Fruit fly (Drosophila melanogaster) whole organism, embryonic: ENCODE data around the gene e.

Experiments used
- Awh ChIP-seq: fragments of 200-800 bp; sonication (Bioruptor generic); IDR thresholded peaks from 2 replicates; pipeline ENCODE4, ENCODE4 v1.3.6; 2022; ENCODE audit warnings: missing biosample characterization, missing genetic modification characterization
- B-H2 ChIP-seq: fragments of 200-800 bp; sonication (Bioruptor generic); optimal IDR thresholded peaks from 2 replicates; lab custom pipeline; 2018; ENCODE audit warnings: missing biosample characterization, mild to moderate bottlenecking, missing genetic modification characterization
- Bdp1 ChIP-seq: fragments of 200-800 bp; sonication (Bioruptor generic); optimal IDR thresholded peaks from 3 replicates; lab custom pipeline; 2016; ENCODE audit warnings: missing biosample characterization, missing genetic modification characterization
- CG10267 ChIP-seq: fragments of 200-800 bp; sonication (Bioruptor generic); optimal IDR thresholded peaks from 2 replicates; lab custom pipeline; 2018; ENCODE audit warnings: missing biosample characterization, mild to moderate bottlenecking, missing genetic modification characterization, moderate library complexity
- CG10959 ChIP-seq: fragments of 200-800 bp; sonication (Bioruptor generic); IDR thresholded peaks from 2 replicates; pipeline ENCODE4 v1.3.6; 2022; ENCODE audit warnings: missing biosample characterization, missing genetic modification characterization
- CG12659 ChIP-seq: fragments of 200-800 bp; sonication (Bioruptor generic); optimal IDR thresholded peaks from 3 replicates; lab custom pipeline; 2017; ENCODE audit warnings: mild to moderate bottlenecking, missing biosample characterization, missing genetic modification reagents, missing genetic modification characterization
- CG12769 ChIP-seq: fragments of 200-800 bp; sonication (Bioruptor generic); optimal IDR thresholded peaks from 2 replicates; lab custom pipeline; 2019; ENCODE audit warnings: missing biosample characterization, mild to moderate bottlenecking, missing genetic modification characterization, moderate library complexity
- CG13624 ChIP-seq: fragments of 200-800 bp; sonication (Bioruptor generic); optimal IDR thresholded peaks from 2 replicates; lab custom pipeline; 2016; ENCODE audit warnings: missing biosample characterization, missing genetic modification characterization
- CG17328 ChIP-seq: fragments of 200-800 bp; sonication (Bioruptor generic); IDR thresholded peaks from 2 replicates; pipeline ENCODE4 v1.3.6; 2022; ENCODE audit warnings: missing biosample characterization, missing genetic modification characterization
- CG17568 ChIP-seq: fragments of 200-800 bp; sonication (Bioruptor generic); optimal IDR thresholded peaks from 2 replicates; lab custom pipeline; 2018; ENCODE audit warnings: missing biosample characterization, mild to moderate bottlenecking, missing genetic modification characterization, moderate library complexity
- CG2120 ChIP-seq: fragments of 200-800 bp; sonication (Bioruptor generic); optimal IDR thresholded peaks from 3 replicates; lab custom pipeline; 2016; ENCODE audit warnings: missing biosample characterization, missing genetic modification characterization
- CG2199 ChIP-seq: fragments of 200-800 bp; sonication (Bioruptor generic); IDR thresholded peaks from 3 replicates; pipeline ENCODE4 v1.3.6; 2022; ENCODE audit warnings: missing biosample characterization, missing genetic modification characterization
- CG32532 ChIP-seq: fragments of 200-800 bp; sonication (Bioruptor generic); IDR thresholded peaks from 2 replicates; pipeline ENCODE4 v1.3.6; 2022; ENCODE audit warnings: missing biosample characterization, missing genetic modification characterization
- CG3838 ChIP-seq: fragments of 200-800 bp; sonication (Bioruptor generic); optimal IDR thresholded peaks from 3 replicates; lab custom pipeline; 2016; ENCODE audit warnings: missing biosample characterization, missing genetic modification characterization
- CG5245 ChIP-seq: fragments of 200-800 bp; sonication (Bioruptor generic); optimal IDR thresholded peaks from 3 replicates; lab custom pipeline; 2016; ENCODE audit warnings: missing biosample characterization, missing genetic modification characterization
- CG6654 ChIP-seq: fragments of 200-800 bp; sonication (Bioruptor generic); optimal IDR thresholded peaks from 2 replicates; lab custom pipeline; 2017; ENCODE audit warnings: missing biosample characterization, mild to moderate bottlenecking, missing genetic modification characterization
- CG8478 ChIP-seq: fragments of >200 bp; optimal IDR thresholded peaks from 2 replicates; lab custom pipeline; 2018
- CG9215 ChIP-seq: fragments of 200-800 bp; sonication (Bioruptor generic); IDR thresholded peaks from 2 replicates; pipeline ENCODE4 v1.3.6; 2022; ENCODE audit warnings: missing biosample characterization, missing genetic modification characterization
- Dfd ChIP-seq, 2 experiments: fragments of >200 bp; optimal IDR thresholded peaks; 2 replicates each; lab custom pipeline; 2017; ENCODE audit warnings: missing biosample characterization in 2 of 2, missing genetic modification characterization in 2 of 2
- Ets65A ChIP-seq: fragments of 200-800 bp; sonication (Bioruptor generic); peaks from one replicate; lab custom pipeline; 2016; ENCODE audit warnings: missing biosample characterization, missing genetic modification characterization
- H15 ChIP-seq: fragments of 200-800 bp; sonication (Bioruptor generic); IDR thresholded peaks from 3 replicates; pipeline ENCODE4 v1.3.6; 2022; ENCODE audit warnings: missing biosample characterization, missing genetic modification characterization
- Hmx ChIP-seq: fragments of 200-800 bp; sonication (Bioruptor generic); optimal IDR thresholded peaks from 2 replicates; lab custom pipeline; 2016; ENCODE audit warnings: missing biosample characterization, missing genetic modification characterization
- Lim3 ChIP-seq: fragments of 200-800 bp; sonication (Bioruptor generic); IDR thresholded peaks from 2 replicates; pipeline ENCODE4 v1.3.6; 2022; ENCODE audit warnings: missing biosample characterization, missing genetic modification characterization
- Med ChIP-seq: fragments of 200-800 bp; sonication (Bioruptor generic); peaks from one replicate; lab custom pipeline; 2016; ENCODE audit warnings: missing biosample characterization, missing genetic modification characterization, mild to moderate bottlenecking, inconsistent platforms, moderate library complexity
- Myb ChIP-seq: fragments of 200-800 bp; sonication (Bioruptor generic); optimal IDR thresholded peaks from 2 replicates; lab custom pipeline; 2016; ENCODE audit warnings: missing biosample characterization, missing genetic modification characterization
- Nf-YC ChIP-seq: fragments of 200-800 bp; optimal IDR thresholded peaks from 3 replicates; lab custom pipeline; 2019; ENCODE audit warnings: missing biosample characterization, mild to moderate bottlenecking, missing genetic modification characterization, moderate library complexity
- Sox102F ChIP-seq: fragments of 200-800 bp; sonication (Bioruptor generic); optimal IDR thresholded peaks from 2 replicates; lab custom pipeline; 2018; ENCODE audit warnings: missing biosample characterization, mild to moderate bottlenecking, missing genetic modification characterization, moderate library complexity
- Usf ChIP-seq: fragments of 200-800 bp; sonication (Bioruptor generic); optimal IDR thresholded peaks from 2 replicates; lab custom pipeline; 2017; ENCODE audit warnings: missing genotype, missing biosample characterization, missing genetic modification characterization
- aop ChIP-seq: fragments of 200-800 bp; sonication (Bioruptor generic); IDR thresholded peaks from 2 replicates; pipeline ENCODE4 v1.3.6; 2022; ENCODE audit warnings: missing biosample characterization, missing genetic modification characterization
- bbx ChIP-seq: fragments of 200-800 bp; sonication (Bioruptor generic); IDR thresholded peaks from 2 replicates; pipeline ENCODE4 v1.3.6; 2022; ENCODE audit warnings: missing biosample characterization, missing genetic modification characterization; ENCODE audit not compliant: partially characterized antibody
- bowl ChIP-seq: fragments of 200-800 bp; sonication (Bioruptor generic); IDR thresholded peaks from 2 replicates; pipeline ENCODE4 v1.3.6; 2022; ENCODE audit warnings: missing biosample characterization, missing genetic modification characterization
- ci ChIP-seq: fragments of 200-800 bp; sonication (Bioruptor generic); IDR thresholded peaks from 3 replicates; pipeline ENCODE4 v1.3.6; 2022; ENCODE audit warnings: missing biosample characterization, missing genetic modification characterization
- crol ChIP-seq: fragments of 200-800 bp; sonication (Bioruptor generic); IDR thresholded peaks from 2 replicates; pipeline ENCODE4 v1.3.6; 2022; ENCODE audit warnings: missing biosample characterization, missing genetic modification characterization
- danr ChIP-seq: fragments of 200-800 bp; sonication (Bioruptor generic); IDR thresholded peaks from 2 replicates; pipeline ENCODE4 v1.3.6; 2022; ENCODE audit warnings: missing biosample characterization, missing genetic modification characterization
- dpn ChIP-seq, 2 experiments: fragments of 200-800 bp; sonication (Bioruptor generic); optimal IDR thresholded peaks; 3 replicates each; lab custom pipeline; 2016; ENCODE audit warnings: missing biosample characterization in 2 of 2, missing genetic modification characterization in 2 of 2
- dysf ChIP-seq: fragments of 200-800 bp; sonication (Bioruptor generic); IDR thresholded peaks from 3 replicates; pipeline ENCODE4 v1.3.6; 2022; ENCODE audit warnings: missing biosample characterization, missing genetic modification characterization
- eyg ChIP-seq: fragments of 200-800 bp; sonication (Bioruptor generic); optimal IDR thresholded peaks from 3 replicates; lab custom pipeline; 2016; ENCODE audit warnings: missing biosample characterization, missing genetic modification characterization
- fd96Cb ChIP-seq: fragments of 200-800 bp; sonication (Bioruptor generic); optimal IDR thresholded peaks from 2 replicates; lab custom pipeline; 2018; ENCODE audit warnings: missing biosample characterization, mild to moderate bottlenecking, missing genetic modification characterization, moderate library complexity
- gro ChIP-seq: fragments of 200-800 bp; sonication (Bioruptor generic); optimal IDR thresholded peaks from 2 replicates; lab custom pipeline; 2016; ENCODE audit warnings: missing biosample characterization, missing genetic modification characterization
- gsb-n ChIP-seq: fragments of 200-800 bp; sonication (Bioruptor generic); optimal IDR thresholded peaks from 3 replicates; lab custom pipeline; 2018; ENCODE audit warnings: missing biosample characterization, mild to moderate bottlenecking, missing genetic modification characterization
- hkb ChIP-seq, 2 experiments: fragments of 200-800 bp in 1 of 2; fragments of >200 bp in 1 of 2; sonication (Bioruptor generic) in 1 of 2; IDR thresholded peaks in 1 of 2; optimal IDR thresholded peaks in 1 of 2; 2 replicates each; pipeline versions ENCODE4 v1.3.6 to Lab custom; 2017 to 2022; ENCODE audit warnings: missing biosample characterization in 1 of 2, missing genetic modification characterization in 1 of 2
- insv ChIP-seq, 2 experiments: fragments of 200-800 bp; sonication (Bioruptor generic); optimal IDR thresholded peaks; 3 replicates each; lab custom pipeline; 2016 to 2018; ENCODE audit warnings: missing biosample characterization in 2 of 2, missing genetic modification characterization in 2 of 2
- kni ChIP-seq: fragments of 200-800 bp; sonication (Bioruptor generic); optimal IDR thresholded peaks from 3 replicates; lab custom pipeline; 2017; ENCODE audit warnings: mild to moderate bottlenecking, missing biosample characterization, missing genetic modification reagents, missing genetic modification characterization
- knrl ChIP-seq: fragments of 200-800 bp; sonication (Bioruptor generic); IDR thresholded peaks from 3 replicates; pipeline ENCODE4 v1.3.6; 2022; ENCODE audit warnings: missing biosample characterization, missing genetic modification characterization; ENCODE audit not compliant: partially characterized antibody
- lbe ChIP-seq: fragments of 200-800 bp; sonication (Bioruptor generic); optimal IDR thresholded peaks from 2 replicates; lab custom pipeline; 2016; ENCODE audit warnings: missing biosample characterization, mild to moderate bottlenecking, missing genetic modification characterization
- onecut ChIP-seq: fragments of 200-800 bp; sonication (Bioruptor generic); IDR thresholded peaks from 2 replicates; pipeline ENCODE4 v1.3.6; 2022; ENCODE audit warnings: missing biosample characterization, missing genetic modification characterization
- pfk ChIP-seq: fragments of 200-800 bp; sonication (Bioruptor generic); optimal IDR thresholded peaks from 2 replicates; lab custom pipeline; 2018; ENCODE audit warnings: missing biosample characterization, mild to moderate bottlenecking, missing genetic modification characterization, moderate library complexity
- ranshi ChIP-seq: fragments of 200-800 bp; sonication (Bioruptor generic); IDR thresholded peaks from 2 replicates; pipeline ENCODE4 v1.3.6; 2022; ENCODE audit warnings: missing biosample characterization, missing genetic modification characterization
- sima ChIP-seq: fragments of 200-800 bp; sonication (Bioruptor generic); optimal IDR thresholded peaks from 2 replicates; lab custom pipeline; 2016; ENCODE audit warnings: missing biosample characterization, missing genetic modification characterization
- stc ChIP-seq: fragments of 200-800 bp; sonication (Bioruptor generic); IDR thresholded peaks from 2 replicates; pipeline ENCODE4 v1.3.6; 2022; ENCODE audit warnings: missing biosample characterization, missing genetic modification characterization
- ttk ChIP-seq: fragments of 200-800 bp; sonication (Bioruptor generic); IDR thresholded peaks from 2 replicates; pipeline ENCODE4 v2.1.2; 2022; ENCODE audit warnings: missing biosample characterization, missing genetic modification characterization

The e gene

DNA sequence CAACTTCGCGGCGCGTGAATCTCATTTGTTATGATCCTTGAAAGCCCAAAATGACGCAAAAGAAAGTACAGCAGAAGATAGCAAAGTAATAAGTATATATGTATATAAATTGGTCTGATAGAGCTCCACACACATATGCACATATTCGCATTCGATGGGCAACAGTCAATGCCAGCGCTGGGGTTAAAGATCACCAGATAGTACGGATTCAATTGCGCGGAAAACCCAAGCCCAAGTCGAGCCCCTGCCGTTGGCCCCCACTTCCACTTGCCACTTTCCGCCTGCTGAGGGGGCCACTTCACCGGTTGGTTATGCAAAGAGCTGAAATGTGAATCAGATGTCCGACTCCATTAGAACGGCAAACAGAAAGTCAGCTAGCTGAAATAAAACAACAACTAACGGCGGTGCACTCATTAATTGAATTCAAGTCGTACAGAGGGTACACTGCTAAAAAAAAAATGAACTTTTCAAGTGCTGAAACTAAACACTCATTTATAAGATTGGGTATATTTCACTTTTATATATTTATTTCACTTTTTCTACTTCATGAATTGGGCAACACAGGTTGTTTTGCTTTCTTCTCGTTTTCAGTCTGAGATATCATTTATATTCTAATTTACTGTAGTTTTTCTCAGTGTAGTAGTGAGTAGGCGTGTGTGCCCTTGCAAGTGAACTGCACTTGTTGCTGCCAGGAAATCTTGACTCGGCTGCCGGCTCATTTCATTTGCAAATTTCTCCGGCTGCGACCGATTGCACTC, 41.6 kb downstream of the e start (continued):
- peak; percentile 0 for TF ChIP-seq CG12659 (GFP tag; lab: Kevin White, UChicago)
- TF ChIP-seq CG6654 (GFP tag; lab: Kevin White, UChicago) = no peak
- TF ChIP-seq hkb (optimal IDR thresholded peaks at IDR 0.05; lab: Kevin White, UChicago) = no peak
- no peak for TF ChIP-seq hkb (GFP tag; IDR thresholded peaks at IDR 0.05; lab: Robert Waterston, UW)
- no peak for TF ChIP-seq fd96Cb (tag; lab: Kevin White, UChicago)
- TF ChIP-seq Usf (GFP tag; lab: Kevin White, UChicago) = no peak
- TF ChIP-seq gro (GFP tag; lab: Kevin White, UChicago) = no peak
- TF ChIP-seq CG2199 = no peak
- no peak for TF ChIP-seq aop
- no peak for TF ChIP-seq Dfd (GFP tag; optimal IDR thresholded peaks at IDR 0.05; lab: Kevin White, UChicago)
- no peak for TF ChIP-seq Lim3 (GFP tag; lab: Robert Waterston, UW)
- no peak for TF ChIP-seq crol
- TF ChIP-seq Ets65A (GFP tag; lab: Kevin White, UChicago) = peak; percentile 78
- TF ChIP-seq sima (GFP tag; lab: Kevin White, UChicago) = no peak
- no peak for TF ChIP-seq B-H2 (GFP tag; lab: Kevin White, UChicago)
- TF ChIP-seq Myb (GFP tag; lab: Kevin White, UChicago) = no peak
- no peak for TF ChIP-seq CG10959
- TF ChIP-seq Med (GFP tag; lab: Kevin White, UChicago) = peak; percentile 17
- peak; percentile 56 for TF ChIP-seq dysf
- TF ChIP-seq Hmx (GFP tag; lab: Kevin White, UChicago) = no peak
- no peak for TF ChIP-seq pfk (GFP tag; lab: Kevin White, UChicago)
- TF ChIP-seq CG2120 (GFP tag; lab: Kevin White, UChicago) = peak; percentile 15
- no peak for TF ChIP-seq CG3838 (GFP tag; lab: Kevin White, UChicago)
- no peak for TF ChIP-seq bbx (GFP tag; lab: Robert Waterston, UW)
- no peak for TF ChIP-seq ttk (GFP tag; lab: Robert Waterston, UW)
- TF ChIP-seq ranshi (GFP tag; lab: Robert Waterston, UW) = no peak
- 0 out of 3 replicates have a peak, but pooled peaks have one; percentile 12 for TF ChIP-seq H15 (GFP tag; lab: Robert Waterston, UW)
- TF ChIP-seq stc (GFP tag; lab: Robert Waterston, UW) = no peak
- no peak for TF ChIP-seq onecut (GFP tag; lab: Robert Waterston, UW)
- no peak for TF ChIP-seq Awh (GFP tag; lab: Robert Waterston, UW)
- no peak for TF ChIP-seq gsb-n (tag; lab: Kevin White, UChicago)
- no peak for TF ChIP-seq kni (GFP tag; lab: Kevin White, UChicago)
- TF ChIP-seq CG5245 = no peak
- TF ChIP-seq CG10267 (tag; lab: Kevin White, UChicago) = no peak
- no peak for TF ChIP-seq eyg (GFP tag; lab: Kevin White, UChicago)
- no peak for TF ChIP-seq Nf-YC
- TF ChIP-seq insv (GFP tag; optimal IDR thresholded peaks at IDR 0.05; lab: Kevin White, UChicago) = no peak
- TF ChIP-seq Bdp1 (GFP tag; lab: Kevin White, UChicago) = no peak
- TF ChIP-seq lbe (GFP tag; lab: Kevin White, UChicago) = no peak
- TF ChIP-seq CG12769 = no peak
- TF ChIP-seq knrl (GFP tag; lab: Robert Waterston, UW) = no peak
- no peak for TF ChIP-seq CG17568
- TF ChIP-seq CG13624 = no peak
- 0 out of 3 replicates have a peak, but pooled peaks have one; percentile 56 for TF ChIP-seq ci
- TF ChIP-seq bowl (GFP tag; lab: Robert Waterston, UW) = no peak
- no peak for TF ChIP-seq dpn (GFP tag; optimal IDR thresholded peaks at IDR 0.05; lab: Kevin White, UChicago)
- no peak for TF ChIP-seq danr (GFP tag; lab: Robert Waterston, UW)
- TF ChIP-seq CG8478 (lab: Kevin White, UChicago) = no peak
- TF ChIP-seq CG9215 (GFP tag; lab: Robert Waterston, UW) = no peak
- TF ChIP-seq Sox102F (GFP tag; lab: Kevin White, UChicago) = peak; percentile 7
- TF ChIP-seq CG32532 = no peak
- 0 out of 2 replicates have a peak, but pooled peaks have one; percentile 33 for TF ChIP-seq CG17328 (GFP tag; lab: Robert Waterston, UW)
